Worm (Caenorhabditis elegans) whole organism, dauer: ENCODE measurements around the gene fbxa-190.

ENCODE experiments used
- unc-62 ChIP-seq: sonication (generic microtip); optimal IDR thresholded peaks from 2 replicates; lab custom pipeline; 2017; ENCODE audit warnings: missing biosample characterization, missing genetic modification reagents, missing genetic modification characterization

fbxa-190 gene

ce11 chrX:1371688-1372087, at the start of gene fbxa-190:
TSS of gene fbxa-190 (plus strand) at chrX:1372012.
- TF ChIP-seq unc-62 (GFP tag; lab: Kevin White, UChicago) = no peak

- TF ChIP-seq unc-62 (GFP tag; lab: Kevin White, UChicago) = no peak
These were observed 48.8 kb upstream of the fbxa-190 start for ce11 chrX:1322997-1323396.

DNA sequence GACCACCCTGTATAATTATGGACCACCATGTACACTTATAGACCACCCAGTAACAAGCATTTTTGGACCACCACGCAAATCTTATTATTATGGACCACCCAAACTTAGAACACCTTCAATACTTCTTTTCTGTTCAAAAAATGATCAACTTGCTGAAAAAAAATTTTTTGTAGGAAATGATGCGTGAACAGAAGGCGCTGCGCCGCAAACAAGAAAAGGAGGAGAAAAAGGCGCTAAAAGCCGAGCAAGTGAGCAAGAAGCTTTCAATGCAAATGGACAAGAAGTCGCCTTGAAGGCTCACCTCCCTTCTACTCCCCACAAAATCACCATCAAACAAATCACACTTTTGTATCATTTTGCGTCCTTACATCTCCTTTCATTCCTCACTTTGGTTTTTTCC, 44.6 kb upstream of the fbxa-190 start:
- TF ChIP-seq unc-62 (GFP tag; lab: Kevin White, UChicago) = no peak

DNA sequence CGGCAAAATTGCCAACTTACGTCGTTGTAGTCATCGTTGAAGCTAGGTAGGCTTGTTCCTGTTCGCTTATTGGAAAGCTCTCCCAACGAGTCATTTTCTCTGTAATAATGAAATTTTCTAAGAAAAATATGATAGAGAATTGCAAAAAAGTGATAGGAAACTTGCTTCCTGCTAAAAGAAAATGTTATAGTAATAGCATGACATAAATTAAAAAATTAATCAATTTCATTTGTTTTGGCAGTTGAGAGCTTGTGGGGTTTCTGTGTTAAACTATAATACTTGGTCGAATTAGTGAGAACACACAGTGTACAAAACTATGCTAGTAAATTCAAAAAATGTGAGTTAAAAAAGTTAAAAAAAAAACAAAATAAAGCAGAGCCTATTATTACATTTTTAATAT, 42.0 kb upstream of the fbxa-190 start, which contains the start of gene F21E9.2:
Gene F21E9.2 (minus strand): TSS at position 101 of the 400 bp plus-strand sequence.
- no peak for TF ChIP-seq unc-62 (GFP tag; lab: Kevin White, UChicago)

- TF ChIP-seq unc-62 (GFP tag; lab: Kevin White, UChicago) = no peak
These were observed 34.8 kb upstream of the fbxa-190 start, which contains the start of gene ttr-37 for ce11 chrX:1337009-1337408. TSS of gene ttr-37 (minus strand) at chrX:1337175.

DNA sequence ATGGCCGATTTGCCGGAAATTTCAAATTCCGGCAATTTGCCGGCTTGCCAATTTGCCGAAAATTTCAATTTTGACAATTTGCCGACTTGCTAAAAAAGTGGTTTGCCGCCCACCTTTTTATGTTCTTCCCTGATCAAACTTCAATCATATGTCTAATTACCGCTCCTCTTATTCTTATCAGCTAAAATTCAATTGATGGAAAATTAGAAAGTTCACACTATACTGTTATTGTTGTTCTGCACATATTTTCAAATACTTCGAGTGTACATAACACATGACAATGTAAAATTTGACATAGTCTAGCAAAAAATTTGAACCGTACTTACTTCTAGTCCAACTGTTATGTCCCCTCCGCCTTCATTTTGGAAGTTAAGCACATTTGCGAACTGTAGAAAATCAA, 34.0 kb upstream of the fbxa-190 start:
- TF ChIP-seq unc-62 (GFP tag; lab: Kevin White, UChicago) = no peak

DNA sequence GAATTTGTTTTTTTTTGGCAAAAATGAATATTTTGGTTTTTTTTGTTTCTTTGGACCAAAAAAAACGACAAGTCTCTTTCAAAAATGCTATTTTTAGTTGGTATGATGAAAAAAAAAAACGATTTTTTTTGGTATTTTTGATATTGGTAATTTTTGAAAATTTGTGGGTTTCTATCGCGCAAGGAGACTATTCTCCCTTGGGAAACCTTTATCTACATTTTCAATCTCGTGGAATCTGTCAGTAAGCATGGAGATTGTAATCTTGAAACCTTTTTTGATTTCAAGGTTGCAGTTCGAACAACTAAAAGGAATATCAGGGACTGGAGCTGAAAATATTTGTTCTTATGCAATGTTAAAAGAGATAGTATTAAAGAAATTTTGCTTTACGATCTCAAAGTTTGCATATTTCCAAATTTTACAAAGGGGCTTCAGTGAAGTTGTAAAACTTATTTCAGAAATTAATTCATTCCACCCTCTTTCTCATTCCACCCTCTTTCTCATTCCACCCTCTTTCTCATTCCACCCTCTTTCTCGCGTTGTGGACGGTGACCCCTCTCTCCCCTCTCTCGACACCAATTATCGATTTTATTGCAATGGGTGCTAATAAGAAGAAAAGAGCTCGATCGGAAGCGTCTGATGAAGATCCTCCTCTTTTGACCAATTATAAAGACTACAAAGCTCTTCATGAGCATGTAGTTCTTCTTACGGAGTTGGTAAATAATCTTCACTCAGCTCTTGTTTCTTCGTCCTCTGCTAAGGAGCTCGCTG, 32.7 kb upstream of the fbxa-190 start:
- no peak for TF ChIP-seq unc-62 (GFP tag; lab: Kevin White, UChicago)

- no peak for TF ChIP-seq unc-62 (GFP tag; lab: Kevin White, UChicago)
These were observed 27.5 kb upstream of the fbxa-190 start, which contains the start of gene ins-39 for ce11 chrX:1344321-1344720. TSS of gene ins-39 (minus strand) at chrX:1344421.

- no peak for TF ChIP-seq unc-62 (GFP tag; lab: Kevin White, UChicago)
These were observed 27.0 kb upstream of the fbxa-190 start for ce11 chrX:1344818-1345217.

DNA sequence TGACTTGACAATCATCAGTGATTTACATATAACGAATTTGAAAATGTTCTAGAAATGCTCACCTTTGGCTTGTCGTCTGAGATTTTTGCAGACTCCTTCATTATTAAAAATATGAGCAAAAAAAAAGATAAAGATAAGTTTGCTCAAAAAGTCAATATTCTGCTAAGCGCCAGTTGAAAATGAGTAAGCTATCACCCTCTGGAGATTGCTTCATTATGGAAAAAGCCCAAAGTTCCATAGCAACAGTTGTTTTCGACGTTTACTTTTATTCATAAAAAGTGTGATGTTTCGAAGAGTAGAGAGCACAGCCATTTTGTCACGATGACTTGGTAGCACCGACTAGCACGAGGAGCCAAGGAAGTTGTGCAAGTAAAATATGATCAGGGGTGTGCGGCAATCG, 13.5 kb upstream of the fbxa-190 start, which contains the start of gene F56C3.3:
Gene F56C3.3 (minus strand): TSS at position 101 of the 400 bp plus-strand sequence.
- TF ChIP-seq unc-62 (GFP tag; lab: Kevin White, UChicago) = no peak

- no peak for TF ChIP-seq unc-62 (GFP tag; lab: Kevin White, UChicago)
These were observed 11.2 kb upstream of the fbxa-190 start, which contains the start of gene F56C3.4 for ce11 chrX:1360631-1361030. TSS of gene F56C3.4 (minus strand) at chrX:1360731.

- TF ChIP-seq unc-62 (GFP tag; lab: Kevin White, UChicago) = no peak
These were observed 4.4 kb upstream of the fbxa-190 start, which contains the start of gene dgn-2 for ce11 chrX:1367416-1367815. TSS of gene dgn-2 (minus strand) at chrX:1367516.

ce11 chrX:1370736-1371281, 1.0 kb upstream of the fbxa-190 start, which contains the start of gene F56C3.7:
TSS of gene F56C3.7 (minus strand) at chrX:1370786.
- no peak for TF ChIP-seq unc-62 (GFP tag; lab: Kevin White, UChicago)

- no peak for TF ChIP-seq unc-62 (GFP tag; lab: Kevin White, UChicago)
These were observed 652 bp downstream of the fbxa-190 start for ce11 chrX:1372464-1372863.

- TF ChIP-seq unc-62 (GFP tag; lab: Kevin White, UChicago) = no peak
These were observed 7.6 kb downstream of the fbxa-190 start for ce11 chrX:1379391-1379790.

DNA sequence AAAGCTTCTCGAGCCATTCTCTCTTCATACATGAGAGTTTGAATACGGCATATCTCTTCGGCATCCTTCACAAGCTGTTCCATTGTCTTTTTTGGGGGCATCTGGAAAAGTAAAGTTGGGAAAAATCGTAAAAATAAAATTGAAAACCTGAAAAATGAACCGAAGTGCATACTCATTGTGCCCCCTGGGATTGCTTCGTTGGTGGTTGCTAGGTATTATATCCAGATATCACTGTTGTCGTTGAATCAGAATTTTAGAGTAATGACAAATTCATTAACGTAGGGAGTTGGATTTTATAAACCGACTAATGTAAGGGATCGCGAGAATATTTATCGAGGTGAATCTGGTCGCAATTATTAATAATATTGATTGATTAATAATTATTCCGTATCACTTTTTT, 9.8 kb downstream of the fbxa-190 start, which contains the start of gene F56C3.10:
Gene F56C3.10 (minus strand): TSS at position 101 of the 400 bp plus-strand sequence.
- no peak for TF ChIP-seq unc-62 (GFP tag; lab: Kevin White, UChicago)
